ENCODE assay signal across 5 fruit fly cellular contexts in the genomic region with DNA sequence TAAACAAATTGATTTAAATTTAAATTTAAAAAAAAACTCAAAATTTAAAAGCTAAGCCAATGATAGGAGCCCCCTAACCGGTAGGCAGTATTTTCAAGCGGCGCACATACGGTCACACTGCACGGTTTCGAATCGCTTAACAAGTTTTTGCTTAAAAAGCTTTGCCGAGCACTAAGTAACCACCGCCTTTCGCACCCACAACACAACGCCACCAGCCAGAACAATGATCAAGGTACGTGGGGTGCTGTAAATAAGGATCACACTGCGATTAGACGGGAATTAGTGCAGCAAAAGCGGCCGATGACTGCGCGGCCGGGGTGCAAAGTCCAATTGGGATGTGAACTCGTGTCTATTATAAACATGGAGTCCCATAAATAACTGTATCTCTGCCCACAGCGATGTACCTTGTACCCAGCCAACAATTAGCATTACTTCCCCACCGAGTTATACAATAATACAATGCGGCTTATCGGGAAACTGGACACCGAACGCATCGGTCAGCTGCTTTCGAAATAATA.
TF ChIP-seq lines count a peak whose summit lies in the region.

A gene (plus strand): TSS at position 101 of the 518 bp plus-strand sequence.

- TF ChIP-seq CTCF in whole organism, embryonic (GFP tag; optimal IDR thresholded peaks at IDR 0.05; lab: Kevin White, UChicago): no peak

TF ChIP-seq in whole organism, adult, 20 proteins besides CTCF, POLR2A, EP300 and RAD21 (continues in another document):
- TF ChIP-seq bab1 (GFP tag; optimal IDR thresholded peaks at IDR 0.05; lab: Kevin White, UChicago) (peak; percentile 63), CG7045 (GFP tag; optimal IDR thresholded peaks at IDR 0.05; lab: Kevin White, UChicago) (no peak), cic (GFP tag; optimal IDR thresholded peaks at IDR 0.05; lab: Kevin White, UChicago) (peak; percentile 18), Hr96 (GFP tag; optimal IDR thresholded peaks at IDR 0.05; lab: Kevin White, UChicago) (peak; percentile 75), ovo (GFP tag; optimal IDR thresholded peaks at IDR 0.05; lab: Kevin White, UChicago) (peak; percentile 36), CG12768 (GFP tag; optimal IDR thresholded peaks at IDR 0.05; lab: Kevin White, UChicago) (peak; percentile 89), CG7101 (tag; optimal IDR thresholded peaks at IDR 0.05; lab: Kevin White, UChicago) (peak; percentile 43), Crg-1 (GFP tag; optimal IDR thresholded peaks at IDR 0.05; lab: Kevin White, UChicago) (no peak), CG5204 (GFP tag; optimal IDR thresholded peaks at IDR 0.05; lab: Kevin White, UChicago) (no peak), CG1620 (GFP tag; optimal IDR thresholded peaks at IDR 0.05; lab: Kevin White, UChicago) (peak; percentile 24), toe (GFP tag; optimal IDR thresholded peaks at IDR 0.05; lab: Kevin White, UChicago) (peak; percentile 39), Clk (GFP tag; optimal IDR thresholded peaks at IDR 0.05; lab: Kevin White, UChicago) (no peak), kay (GFP tag; lab: Kevin White, UChicago; ENCODE audit: borderline replicate concordance) (peak; percentile 83), CG11617 (GFP tag; optimal IDR thresholded peaks at IDR 0.05; lab: Kevin White, UChicago) (peak; percentile 52), CG14711 (tag; optimal IDR thresholded peaks at IDR 0.05; lab: Kevin White, UChicago) (no peak), tj (GFP tag; optimal IDR thresholded peaks at IDR 0.05; lab: Kevin White, UChicago) (peak; percentile 56), CG33017 (tag; optimal IDR thresholded peaks at IDR 0.05; lab: Kevin White, UChicago) (peak; percentile 14)

TF ChIP-seq in whole organism, embryonic, 481 proteins besides CTCF, POLR2A, EP300 and RAD21 (continues in another document):
- peak; percentile 37 for TF ChIP-seq MBD-R2 (GFP tag; IDR thresholded peaks at IDR 0.05; lab: Robert Waterston, UW)
- no peak for TF ChIP-seq CG11504 (tag; optimal IDR thresholded peaks at IDR 0.05; lab: Kevin White, UChicago)
- no peak for TF ChIP-seq CG8924 (tag; optimal IDR thresholded peaks at IDR 0.05; lab: Kevin White, UChicago)
- no peak for TF ChIP-seq Side (GFP tag; optimal IDR thresholded peaks at IDR 0.05; lab: Kevin White, UChicago)
- TF ChIP-seq CG14965 (GFP tag; optimal IDR thresholded peaks at IDR 0.05; lab: Kevin White, UChicago; ENCODE audit: borderline replicate concordance): no peak
- TF ChIP-seq Elba2 (GFP tag; optimal IDR thresholded peaks at IDR 0.05; lab: Kevin White, UChicago): peak; percentile 70
- TF ChIP-seq bbx (GFP tag; IDR thresholded peaks at IDR 0.05; lab: Robert Waterston, UW; ENCODE audit: partially characterized antibody): no peak
- no peak for TF ChIP-seq CG9215 (GFP tag; IDR thresholded peaks at IDR 0.05; lab: Robert Waterston, UW)
- TF ChIP-seq CG15073 (GFP tag; optimal IDR thresholded peaks at IDR 0.05; lab: Kevin White, UChicago): no peak
- TF ChIP-seq CG7786 (GFP tag; optimal IDR thresholded peaks at IDR 0.05; lab: Kevin White, UChicago): no peak
- no peak for TF ChIP-seq lbe (GFP tag; optimal IDR thresholded peaks at IDR 0.05; lab: Kevin White, UChicago)
- no peak for TF ChIP-seq Atf6 (GFP tag; IDR thresholded peaks at IDR 0.05; lab: Robert Waterston, UW)
- no peak for TF ChIP-seq CG12299 (tag; optimal IDR thresholded peaks at IDR 0.05; lab: Kevin White, UChicago)
- no peak for TF ChIP-seq CG43689 (GFP tag; IDR thresholded peaks at IDR 0.05; lab: Robert Waterston, UW)
- no peak for TF ChIP-seq CG11398 (GFP tag; optimal IDR thresholded peaks at IDR 0.05; lab: Kevin White, UChicago)
- no peak for TF ChIP-seq CG11560 (tag; IDR thresholded peaks at IDR 0.05; lab: Robert Waterston, UW)
- TF ChIP-seq sd (tag; optimal IDR thresholded peaks at IDR 0.05; lab: Kevin White, UChicago): no peak
- no peak for TF ChIP-seq lab (GFP tag; optimal IDR thresholded peaks at IDR 0.05; lab: Kevin White, UChicago)

TF ChIP-seq in whole organism, prepupa, 60 proteins besides CTCF, POLR2A, EP300 and RAD21 (continues in another document):
- TF ChIP-seq eg (GFP tag; IDR thresholded peaks at IDR 0.05; lab: Robert Waterston, UW) (peak; percentile 65; the same call in 1 of the 3 replicates), CG32006 (GFP tag; optimal IDR thresholded peaks at IDR 0.05; lab: Kevin White, UChicago) (peak; percentile 37), spab (GFP tag; optimal IDR thresholded peaks at IDR 0.05; lab: Kevin White, UChicago) (peak; percentile 73), pdm3 (GFP tag; optimal IDR thresholded peaks at IDR 0.05; lab: Kevin White, UChicago) (no peak), Lpt (GFP tag; optimal IDR thresholded peaks at IDR 0.05; lab: Kevin White, UChicago) (peak; percentile 64), svp (GFP tag; lab: Kevin White, UChicago) (peak; percentile 88), salr (GFP tag; optimal IDR thresholded peaks at IDR 0.05; lab: Kevin White, UChicago) (peak in 1 of 2 experiments; percentile 49), CG15336 (GFP tag; IDR thresholded peaks at IDR 0.05; lab: Robert Waterston, UW) (peak; percentile 59), CG1621 (tag; optimal IDR thresholded peaks at IDR 0.05; lab: Kevin White, UChicago) (peak; percentile 78), esn (GFP tag; optimal IDR thresholded peaks at IDR 0.05; lab: Kevin White, UChicago) (no peak), Sox102F (GFP tag; optimal IDR thresholded peaks at IDR 0.05; lab: Kevin White, UChicago) (peak; percentile 35), Hr4 (GFP tag; optimal IDR thresholded peaks at IDR 0.05; lab: Kevin White, UChicago) (no peak), Gug (GFP tag; IDR thresholded peaks at IDR 0.05; lab: Robert Waterston, UW) (peak; percentile 43; the same call in 1 of the 2 replicates), CG3919 (GFP tag; optimal IDR thresholded peaks at IDR 0.05; lab: Kevin White, UChicago) (peak; percentile 60), Blimp-1 (GFP tag; optimal IDR thresholded peaks at IDR 0.05; lab: Kevin White, UChicago) (peak; percentile 49), Met (GFP tag; optimal IDR thresholded peaks at IDR 0.05; lab: Kevin White, UChicago) (peak; percentile 7), vri (GFP tag; optimal IDR thresholded peaks at IDR 0.05; lab: Kevin White, UChicago) (peak; percentile 73), cyc (GFP tag; optimal IDR thresholded peaks at IDR 0.05; lab: Kevin White, UChicago) (no peak)

TF ChIP-seq in whole organism, pupa, 21 proteins besides CTCF, POLR2A, EP300 and RAD21 (continues in another document):
- no peak for TF ChIP-seq rn (GFP tag; IDR thresholded peaks at IDR 0.05; lab: Robert Waterston, UW)
- TF ChIP-seq CG34367 (tag; optimal IDR thresholded peaks at IDR 0.05; lab: Kevin White, UChicago): peak; percentile 73
- TF ChIP-seq CG9948 (tag; optimal IDR thresholded peaks at IDR 0.05; lab: Kevin White, UChicago): peak; percentile 29
- TF ChIP-seq fd96Ca (GFP tag; IDR thresholded peaks at IDR 0.05; lab: Robert Waterston, UW): peak; percentile 55; the same call in 1 of the 3 replicates
- TF ChIP-seq Snoo (tag; optimal IDR thresholded peaks at IDR 0.05; lab: Kevin White, UChicago): peak; percentile 58
- TF ChIP-seq CG10348 (GFP tag; IDR thresholded peaks at IDR 0.05; lab: Robert Waterston, UW): no peak
- no peak for TF ChIP-seq D1 (tag; optimal IDR thresholded peaks at IDR 0.05; lab: Kevin White, UChicago)
- TF ChIP-seq CG15710 (tag; optimal IDR thresholded peaks at IDR 0.05; lab: Kevin White, UChicago): peak; percentile 37
- peak; percentile 52; the same call in 1 of the 2 replicates for TF ChIP-seq CG32121 (GFP tag; IDR thresholded peaks at IDR 0.05; lab: Robert Waterston, UW)
- peak; percentile 67 for TF ChIP-seq Ets98B (GFP tag; IDR thresholded peaks at IDR 0.05; lab: Robert Waterston, UW)
- TF ChIP-seq CG8301 (tag; optimal IDR thresholded peaks at IDR 0.05; lab: Kevin White, UChicago): peak; percentile 70
- TF ChIP-seq CG8159 (tag; optimal IDR thresholded peaks at IDR 0.05; lab: Kevin White, UChicago): peak; percentile 59
- peak; percentile 83 for TF ChIP-seq CG13204 (GFP tag; optimal IDR thresholded peaks at IDR 0.05; lab: Kevin White, UChicago)
- peak; percentile 79 for TF ChIP-seq CG4496 (GFP tag; IDR thresholded peaks at IDR 0.05; lab: Robert Waterston, UW)
- peak; percentile 50 for TF ChIP-seq CG17806 (tag; optimal IDR thresholded peaks at IDR 0.05; lab: Kevin White, UChicago)
- peak; percentile 79 for TF ChIP-seq Pif1A (GFP tag; optimal IDR thresholded peaks at IDR 0.05; lab: Kevin White, UChicago)
- peak; percentile 42 for TF ChIP-seq EcR (GFP tag; optimal IDR thresholded peaks at IDR 0.05; lab: Kevin White, UChicago)
- peak; percentile 95 for TF ChIP-seq gl (tag; optimal IDR thresholded peaks at IDR 0.05; lab: Kevin White, UChicago)
- peak; percentile 81; the same call in 1 of the 2 replicates for TF ChIP-seq CG12605 (GFP tag; IDR thresholded peaks at IDR 0.05; lab: Robert Waterston, UW)

TF ChIP-seq in whole organism, wandering third instar larva, 38 proteins besides CTCF, POLR2A, EP300 and RAD21:
- TF ChIP-seq pan (optimal IDR thresholded peaks at IDR 0.05; lab: Kevin White, UChicago) (no peak), Hnf4 (GFP tag; optimal IDR thresholded peaks at IDR 0.05; lab: Kevin White, UChicago) (peak; percentile 90), Rel (GFP tag; optimal IDR thresholded peaks at IDR 0.05; lab: Kevin White, UChicago) (peak; percentile 39), Rel (tag; optimal IDR thresholded peaks at IDR 0.05; lab: Kevin White, UChicago) (peak; percentile 74), Sp1 (GFP tag; optimal IDR thresholded peaks at IDR 0.05; lab: Kevin White, UChicago) (peak; percentile 17)
